Worm (Caenorhabditis elegans): Measurements from ENCODE around the gene lgc-21.

- TF ChIP-seq unc-39 (tag; optimal IDR thresholded peaks at IDR 0.05) (no peak), egl-27 (tag; optimal IDR thresholded peaks at IDR 0.05) (no peak), dpl-1 (GFP tag; optimal IDR thresholded peaks at IDR 0.05) (no peak)
These were observed 22.3 kb upstream of the lgc-21 start, which contains the start of gene dsl-4 for ce11 chrX:14090089-14090488.
